Worm (Caenorhabditis elegans): ENCODE results near the gene clec-121.

DNA sequence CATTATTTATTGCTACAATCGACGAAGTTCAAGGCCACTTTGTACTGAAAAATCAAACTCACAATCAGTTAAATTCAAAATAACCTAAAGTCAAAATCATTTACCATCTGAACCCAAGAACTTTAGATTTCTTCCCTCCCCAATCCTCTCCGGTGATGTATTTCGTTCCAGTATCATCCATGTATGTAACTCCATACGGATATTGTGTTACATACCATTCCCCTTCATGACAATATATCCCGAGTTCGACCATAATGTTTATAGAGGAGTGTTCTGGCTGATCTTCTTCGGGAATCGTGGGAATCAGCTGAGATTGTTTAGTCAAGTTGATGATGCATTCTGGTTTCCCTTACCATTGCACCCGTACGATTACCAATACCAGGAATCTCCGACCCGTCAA, 46.3 kb downstream of the clec-121 start:
- TF ChIP-seq ceh-82 (tag; optimal IDR thresholded peaks at IDR 0.05) (no peak), elt-1 (tag; optimal IDR thresholded peaks at IDR 0.05) (no peak), elt-3 (tag; optimal IDR thresholded peaks at IDR 0.05) (no peak), lin-39 (tag; optimal IDR thresholded peaks at IDR 0.05) (no peak)

All from whole organism, L2 larva.